Fruit fly (Drosophila melanogaster) whole organism, embryonic: ENCODE measurements around the gene caps.
A peak's percentile ranks its signal among the peaks of the same experiment; 100 is the strongest.

Experiments
- Atf3 ChIP-seq: fragments of 200-800 bp; sonication (Bioruptor generic); optimal IDR thresholded peaks from 3 replicates; lab custom pipeline; 2016; ENCODE audit warnings: missing biosample characterization, missing genetic modification characterization
- Bteb2 ChIP-seq: fragments of 200-800 bp; sonication (Bioruptor generic); optimal IDR thresholded peaks from 2 replicates; lab custom pipeline; 2016; ENCODE audit warnings: missing biosample characterization, missing genetic modification characterization
- CG11456 ChIP-seq: fragments of 200-800 bp; sonication (Bioruptor generic); IDR thresholded peaks from 3 replicates; pipeline ENCODE4 v1.3.6; 2022; ENCODE audit warnings: missing biosample characterization, missing genetic modification characterization
- CG13123 ChIP-seq: fragments of 200-800 bp; sonication (Bioruptor generic); optimal IDR thresholded peaks from 2 replicates; lab custom pipeline; 2016; ENCODE audit warnings: missing biosample characterization, missing genetic modification characterization
- CG15011 ChIP-seq: fragments of 200-800 bp; sonication (Bioruptor generic); optimal IDR thresholded peaks from 3 replicates; lab custom pipeline; 2018; ENCODE audit warnings: missing biosample characterization, mild to moderate bottlenecking, missing genetic modification characterization
- CG1602 ChIP-seq: fragments of 200-800 bp; sonication (Bioruptor generic); optimal IDR thresholded peaks from 3 replicates; lab custom pipeline; 2016; ENCODE audit warnings: missing biosample characterization, missing genetic modification characterization
- CG1647 ChIP-seq: fragments of 200-800 bp; sonication (Bioruptor generic); optimal IDR thresholded peaks from 3 replicates; lab custom pipeline; 2016; ENCODE audit warnings: missing biosample characterization, missing genetic modification characterization
- CG18011 ChIP-seq: fragments of 200-800 bp; sonication (Bioruptor generic); optimal IDR thresholded peaks from 2 replicates; lab custom pipeline; 2017; ENCODE audit warnings: missing biosample characterization, missing genetic modification characterization, mild to moderate bottlenecking, moderate library complexity, missing genotype
- CG18262 ChIP-seq: fragments of 200-800 bp; optimal IDR thresholded peaks from 3 replicates; lab custom pipeline; 2019; ENCODE audit warnings: missing biosample characterization, mild to moderate bottlenecking, missing genetic modification characterization, moderate library complexity
- CG18619 ChIP-seq: fragments of 200-800 bp; sonication (Bioruptor generic); optimal IDR thresholded peaks from 3 replicates; lab custom pipeline; 2017; ENCODE audit warnings: missing biosample characterization, mild to moderate bottlenecking, missing genetic modification characterization
- CG2875 ChIP-seq: fragments of 200-800 bp; sonication (Bioruptor generic); optimal IDR thresholded peaks from 2 replicates; lab custom pipeline; 2017; ENCODE audit warnings: missing biosample characterization, mild to moderate bottlenecking, missing genetic modification characterization, missing genetic modification reagents
- CG32772 ChIP-seq: fragments of 200-800 bp; sonication (Bioruptor generic); IDR thresholded peaks from 2 replicates; pipeline ENCODE4 v1.3.6; 2022; ENCODE audit warnings: missing biosample characterization, missing genetic modification characterization
- CG3995 ChIP-seq: fragments of 200-800 bp; sonication (Bioruptor generic); optimal IDR thresholded peaks from 3 replicates; lab custom pipeline; 2016; ENCODE audit warnings: missing biosample characterization, missing genetic modification characterization
- CG6654 ChIP-seq: fragments of 200-800 bp; sonication (Bioruptor generic); optimal IDR thresholded peaks from 2 replicates; lab custom pipeline; 2017; ENCODE audit warnings: missing biosample characterization, mild to moderate bottlenecking, missing genetic modification characterization
- CG7372 ChIP-seq: fragments of 200-800 bp; sonication (Bioruptor generic); IDR thresholded peaks from 2 replicates; pipeline ENCODE4 v1.3.6; 2022; ENCODE audit warnings: missing biosample characterization, missing genetic modification characterization
- CG8924 ChIP-seq: fragments of 200-800 bp; optimal IDR thresholded peaks from 3 replicates; lab custom pipeline; 2019; ENCODE audit warnings: missing biosample characterization, mild to moderate bottlenecking, missing genetic modification characterization, moderate library complexity
- Chrac-16 ChIP-seq: fragments of 200-800 bp; sonication (Bioruptor generic); optimal IDR thresholded peaks from 3 replicates; lab custom pipeline; 2016; ENCODE audit warnings: missing biosample characterization, missing genetic modification characterization
- D19B ChIP-seq: fragments of 200-800 bp; sonication (Bioruptor generic); optimal IDR thresholded peaks from 2 replicates; lab custom pipeline; 2017; ENCODE audit warnings: missing biosample characterization, mild to moderate bottlenecking, missing genetic modification characterization
- Elba2 ChIP-seq: fragments of 200-800 bp; sonication (Bioruptor generic); optimal IDR thresholded peaks from 3 replicates; lab custom pipeline; 2016; ENCODE audit warnings: missing biosample characterization, missing genetic modification characterization
- HLH54F ChIP-seq: fragments of 200-800 bp; sonication (Bioruptor generic); optimal IDR thresholded peaks from 3 replicates; lab custom pipeline; 2016; ENCODE audit warnings: missing biosample characterization, missing genetic modification characterization
- Nf-YA ChIP-seq: fragments of 200-800 bp; sonication (Bioruptor generic); IDR thresholded peaks from 2 replicates; pipeline ENCODE4 v1.3.6; 2022; ENCODE audit warnings: missing biosample characterization, missing genetic modification characterization
- Opbp ChIP-seq: fragments of 200-800 bp; sonication (Bioruptor generic); IDR thresholded peaks from 3 replicates; pipeline ENCODE4 v1.3.6; 2022; ENCODE audit warnings: missing biosample characterization, missing genetic modification characterization; ENCODE audit not compliant: partially characterized antibody
- PHDP ChIP-seq: fragments of 200-800 bp; sonication (Bioruptor generic); optimal IDR thresholded peaks from 3 replicates; lab custom pipeline; 2018; ENCODE audit warnings: missing biosample characterization, mild to moderate bottlenecking, missing genetic modification characterization, moderate library complexity
- Pdp1 ChIP-seq, 2 experiments: fragments of 200-800 bp; sonication (Bioruptor generic); optimal IDR thresholded peaks; 3 replicates each; lab custom pipeline; 2016; ENCODE audit warnings: missing biosample characterization in 2 of 2, missing genetic modification characterization in 2 of 2, mild to moderate bottlenecking in 1 of 2, moderate library complexity in 1 of 2
- Ptx1 ChIP-seq: fragments of 200-800 bp; sonication (Bioruptor generic); IDR thresholded peaks from 2 replicates; pipeline ENCODE4 v1.3.6; 2022; ENCODE audit warnings: missing biosample characterization, missing genetic modification characterization
- Sin3A ChIP-seq: fragments of >200 bp; optimal IDR thresholded peaks from 2 replicates; lab custom pipeline; 2018
- Sox100B ChIP-seq: fragments of 200-800 bp; sonication (Bioruptor generic); optimal IDR thresholded peaks from 3 replicates; lab custom pipeline; 2018; ENCODE audit warnings: missing biosample characterization, mild to moderate bottlenecking, missing genetic modification characterization
- Ssrp ChIP-seq: fragments of 200-800 bp; sonication (Bioruptor generic); optimal IDR thresholded peaks from 2 replicates; lab custom pipeline; 2018; ENCODE audit warnings: missing biosample characterization, mild to moderate bottlenecking, missing genetic modification characterization, moderate library complexity
- Vsx1 ChIP-seq: fragments of 200-800 bp; sonication (Bioruptor generic); optimal IDR thresholded peaks from 2 replicates; lab custom pipeline; 2017; ENCODE audit warnings: missing biosample characterization, mild to moderate bottlenecking, missing genetic modification characterization, missing genetic modification reagents
- az2 ChIP-seq: fragments of 200-800 bp; sonication (Bioruptor generic); optimal IDR thresholded peaks from 3 replicates; lab custom pipeline; 2016; ENCODE audit warnings: missing biosample characterization, missing genetic modification characterization
- corto ChIP-seq: fragments of 200-800 bp; sonication (Bioruptor generic); optimal IDR thresholded peaks from 2 replicates; lab custom pipeline; 2016; ENCODE audit warnings: missing biosample characterization, mild to moderate bottlenecking, missing genetic modification characterization, moderate library complexity
- dm ChIP-seq: fragments of 200-800 bp; sonication (Bioruptor generic); optimal IDR thresholded peaks from 3 replicates; lab custom pipeline; 2016; ENCODE audit warnings: missing biosample characterization, missing genetic modification characterization
- ewg ChIP-seq: fragments of 200-800 bp; sonication (Bioruptor generic); optimal IDR thresholded peaks from 3 replicates; lab custom pipeline; 2017; ENCODE audit warnings: mild to moderate bottlenecking, missing biosample characterization, missing genetic modification reagents, missing genetic modification characterization
- fru ChIP-seq: fragments of >200 bp; optimal IDR thresholded peaks from 2 replicates; lab custom pipeline; 2017
- gce ChIP-seq: fragments of 200-800 bp; sonication (Bioruptor generic); IDR thresholded peaks from 3 replicates; pipeline ENCODE4 v1.3.6; 2022; ENCODE audit warnings: missing biosample characterization, missing genetic modification characterization
- gem ChIP-seq: fragments of 200-800 bp; sonication (Bioruptor generic); optimal IDR thresholded peaks from 2 replicates; lab custom pipeline; 2019; ENCODE audit warnings: missing biosample characterization, mild to moderate bottlenecking, missing genetic modification characterization, moderate library complexity
- grn ChIP-seq: fragments of 200-800 bp; sonication (Bioruptor generic); optimal IDR thresholded peaks from 3 replicates; lab custom pipeline; 2017; ENCODE audit warnings: missing biosample characterization, missing genetic modification characterization
- gro ChIP-seq: fragments of 200-800 bp; sonication (Bioruptor generic); optimal IDR thresholded peaks from 2 replicates; lab custom pipeline; 2016; ENCODE audit warnings: missing biosample characterization, missing genetic modification characterization
- inv ChIP-seq: fragments of 200-800 bp; sonication (Bioruptor generic); IDR thresholded peaks from 2 replicates; pipeline ENCODE4 v1.3.6; 2022; ENCODE audit warnings: missing biosample characterization, missing genetic modification characterization; ENCODE audit not compliant: partially characterized antibody
- mam ChIP-seq: fragments of 200-800 bp; sonication (Bioruptor generic); optimal IDR thresholded peaks from 3 replicates; lab custom pipeline; 2016; ENCODE audit warnings: missing biosample characterization, missing genetic modification characterization
- onecut ChIP-seq: fragments of 200-800 bp; sonication (Bioruptor generic); IDR thresholded peaks from 2 replicates; pipeline ENCODE4 v1.3.6; 2022; ENCODE audit warnings: missing biosample characterization, missing genetic modification characterization
- otp ChIP-seq: fragments of 200-800 bp; sonication (Bioruptor generic); IDR thresholded peaks from 3 replicates; pipeline ENCODE4, ENCODE4 v1.3.6; 2022; ENCODE audit warnings: missing biosample characterization, missing genetic modification characterization
- sc ChIP-seq, 3 experiments: fragments of >200 bp in 2 of 3; fragments of 200-800 bp in 1 of 3; sonication (Bioruptor generic) in 1 of 3; optimal IDR thresholded peaks; 2 replicates in 2 of 3; 3 replicates in 1 of 3; lab custom pipeline; 2017; ENCODE audit warnings: mild to moderate bottlenecking in 1 of 3, missing biosample characterization in 1 of 3, missing genetic modification characterization in 1 of 3, missing genetic modification reagents in 1 of 3
- schlank ChIP-seq: fragments of 200-800 bp; sonication (Bioruptor generic); optimal IDR thresholded peaks from 2 replicates; lab custom pipeline; 2018; ENCODE audit warnings: missing biosample characterization, mild to moderate bottlenecking, missing genetic modification characterization
- ssp ChIP-seq: fragments of 200-800 bp; sonication (Bioruptor generic); IDR thresholded peaks from 2 replicates; pipeline ENCODE4 v1.3.6; 2022; ENCODE audit warnings: missing biosample characterization, missing genetic modification characterization
- stc ChIP-seq: fragments of 200-800 bp; sonication (Bioruptor generic); IDR thresholded peaks from 2 replicates; pipeline ENCODE4 v1.3.6; 2022; ENCODE audit warnings: missing biosample characterization, missing genetic modification characterization
- tna ChIP-seq: fragments of 200-800 bp; sonication (Bioruptor generic); IDR thresholded peaks from 2 replicates; pipeline ENCODE4 v1.3.6; 2022; ENCODE audit warnings: missing biosample characterization, missing genetic modification characterization; ENCODE audit not compliant: partially characterized antibody
- trem ChIP-seq: fragments of 200-800 bp; optimal IDR thresholded peaks from 3 replicates; lab custom pipeline; 2019; ENCODE audit warnings: missing biosample characterization, mild to moderate bottlenecking, missing genetic modification characterization, moderate library complexity

The caps gene

dm6 chr3L:13212656-13213350, 15.7 kb upstream of the caps start (continued):
- TF ChIP-seq Ptx1 (GFP tag; lab: Robert Waterston, UW): 0 out of 2 replicates have a peak, but pooled peaks have one; percentile 6
- peak; percentile 30 for TF ChIP-seq D19B (GFP tag; lab: Kevin White, UChicago)
- peak; percentile 14 for TF ChIP-seq Ssrp
- no peak for TF ChIP-seq fru (lab: Kevin White, UChicago)
- peak; percentile 45 for TF ChIP-seq gem (tag; lab: Kevin White, UChicago)
- TF ChIP-seq CG3995 (GFP tag; lab: Kevin White, UChicago): no peak
- peak; percentile 38 for TF ChIP-seq CG18262 (tag; lab: Kevin White, UChicago)

DNA sequence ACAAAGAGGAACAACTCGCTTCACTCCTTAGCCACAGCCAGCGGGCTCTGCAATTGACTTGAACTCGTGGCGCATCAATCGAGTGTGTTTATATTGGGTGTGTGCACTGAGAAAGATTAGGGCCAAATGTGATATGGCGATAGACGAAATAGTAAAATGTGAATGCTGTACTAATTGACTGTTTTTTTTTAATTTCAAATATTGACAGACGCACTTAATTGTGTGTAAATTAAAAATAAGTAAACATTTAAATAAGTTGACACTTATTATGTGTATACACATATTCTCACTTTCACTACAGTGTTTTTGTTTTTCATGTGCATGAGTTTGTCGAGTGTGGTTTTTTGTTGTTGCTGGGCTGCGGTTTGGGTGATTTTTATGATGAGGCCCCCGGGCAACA, 15.1 kb upstream of the caps start:
- TF ChIP-seq Vsx1 (GFP tag; lab: Kevin White, UChicago): no peak
- TF ChIP-seq CG11456: no peak
- TF ChIP-seq CG7372: 0 out of 2 replicates have a peak, but pooled peaks have one; percentile 43
- TF ChIP-seq Bteb2 (GFP tag; lab: Kevin White, UChicago): no peak
- 0 out of 3 replicates have a peak, but pooled peaks have one; percentile 40 for TF ChIP-seq otp (GFP tag; lab: Robert Waterston, UW)
- TF ChIP-seq CG6654 (GFP tag; lab: Kevin White, UChicago): peak; percentile 16
- no peak for TF ChIP-seq grn (GFP tag; lab: Kevin White, UChicago)
- no peak for TF ChIP-seq Elba2 (GFP tag; lab: Kevin White, UChicago)
- TF ChIP-seq Sin3A (lab: Kevin White, UChicago): no peak
- TF ChIP-seq inv (GFP tag; lab: Robert Waterston, UW): no peak
- no peak for TF ChIP-seq CG8924
- TF ChIP-seq CG15011: no peak
- peak; percentile 61 for TF ChIP-seq ewg (GFP tag; lab: Kevin White, UChicago)
- peak; percentile 51 for TF ChIP-seq Pdp1 (GFP tag; optimal IDR thresholded peaks at IDR 0.05; lab: Kevin White, UChicago)
- TF ChIP-seq PHDP (tag; lab: Kevin White, UChicago): peak; percentile 79
- TF ChIP-seq CG32772: peak; percentile 44; the same call in 1 of the 2 replicates
- no peak for TF ChIP-seq gro (GFP tag; lab: Kevin White, UChicago)
- no peak for TF ChIP-seq CG1647 (GFP tag; lab: Kevin White, UChicago)
- peak; percentile 68 for TF ChIP-seq stc (GFP tag; lab: Robert Waterston, UW)
- TF ChIP-seq schlank (tag; lab: Kevin White, UChicago): no peak
- peak; percentile 42; the same call in 1 of the 3 replicates for TF ChIP-seq gce (GFP tag; lab: Robert Waterston, UW)
- TF ChIP-seq D19B (GFP tag; lab: Kevin White, UChicago): no peak
- peak; percentile 7 for TF ChIP-seq HLH54F (GFP tag; lab: Kevin White, UChicago)
- peak; percentile 25 for TF ChIP-seq onecut
- TF ChIP-seq Atf3 (GFP tag; lab: Kevin White, UChicago): peak; percentile 58
- TF ChIP-seq trem (tag; lab: Kevin White, UChicago): no peak
- TF ChIP-seq CG13123 (GFP tag; lab: Kevin White, UChicago): peak; percentile 19
- TF ChIP-seq mam (GFP tag; lab: Kevin White, UChicago): peak; percentile 5
- TF ChIP-seq CG2875 (GFP tag; lab: Kevin White, UChicago): peak; percentile 67
- peak; percentile 22; the same call in 1 of the 2 replicates for TF ChIP-seq Nf-YA (GFP tag; lab: Robert Waterston, UW)
- peak; percentile 52 for TF ChIP-seq Sox100B (GFP tag; lab: Kevin White, UChicago)
- TF ChIP-seq az2 (GFP tag; lab: Kevin White, UChicago): peak; percentile 66
- no peak for TF ChIP-seq sc (optimal IDR thresholded peaks at IDR 0.05; lab: Kevin White, UChicago)
- peak; percentile 57 for TF ChIP-seq sc (GFP tag; optimal IDR thresholded peaks at IDR 0.05; lab: Kevin White, UChicago)
- no peak for TF ChIP-seq corto
- peak; percentile 43 for TF ChIP-seq Chrac-16
- peak; percentile 33 for TF ChIP-seq CG1602 (GFP tag; lab: Kevin White, UChicago)
- TF ChIP-seq dm (GFP tag; lab: Kevin White, UChicago): peak; percentile 26
- no peak for TF ChIP-seq CG18011 (GFP tag; lab: Kevin White, UChicago)
- TF ChIP-seq tna (GFP tag; lab: Robert Waterston, UW): no peak
- no peak for TF ChIP-seq Opbp (GFP tag; lab: Robert Waterston, UW)
- peak; percentile 44 for TF ChIP-seq ssp
- TF ChIP-seq CG18619 (GFP tag; lab: Kevin White, UChicago): peak; percentile 41
